Worm (Caenorhabditis elegans): Measurements from ENCODE around the gene Y70C5B.2.

Gene Y70C5B.2

DNA sequence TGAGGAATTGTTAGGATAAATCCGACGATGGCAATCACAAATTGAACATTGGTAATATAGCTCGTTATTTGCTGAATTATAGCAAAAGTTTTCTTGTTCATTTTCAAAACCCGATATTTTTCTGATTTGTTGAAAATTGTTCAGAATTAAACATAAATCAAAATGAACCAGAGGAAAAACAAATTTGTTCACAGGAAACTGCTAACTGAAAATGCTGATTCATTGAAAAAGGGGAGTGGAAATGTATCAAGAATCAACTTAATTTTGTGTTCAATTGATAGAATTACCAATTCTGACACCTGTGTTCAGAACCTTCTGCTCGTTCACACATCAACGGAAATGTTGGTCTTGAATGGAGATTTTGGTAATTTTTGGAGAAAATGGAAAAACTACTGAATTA lies 17.2 kb downstream of the Y70C5B.2 start, which contains the start of gene srw-77:
Gene srw-77, minus strand, starts transcription at position 101 of the 400 bp plus-strand sequence.
- TF ChIP-seq ceh-82 (tag; optimal IDR thresholded peaks at IDR 0.05) (no peak), lin-11 (tag; optimal IDR thresholded peaks at IDR 0.05) (no peak), ztf-11 (tag; optimal IDR thresholded peaks at IDR 0.05) (no peak), ztf-4 (tag; optimal IDR thresholded peaks at IDR 0.05) (no peak), C34F6.9 (tag; optimal IDR thresholded peaks at IDR 0.05) (no peak), snpc-4 (tag; optimal IDR thresholded peaks at IDR 0.05) (no peak), nhr-23 (tag; optimal IDR thresholded peaks at IDR 0.05) (no peak), nhr-129 (tag; optimal IDR thresholded peaks at IDR 0.05) (no peak), crh-2 (tag; optimal IDR thresholded peaks at IDR 0.05) (no peak), aly-2 (tag; optimal IDR thresholded peaks at IDR 0.05) (no peak), mab-5 (tag; optimal IDR thresholded peaks at IDR 0.05) (no peak), nhr-6 (tag; optimal IDR thresholded peaks at IDR 0.05) (no peak), mdl-1 (tag; optimal IDR thresholded peaks at IDR 0.05) (no peak), nhr-77 (tag; optimal IDR thresholded peaks at IDR 0.05) (no peak), lsy-2 (tag; optimal IDR thresholded peaks at IDR 0.05) (no peak)

- no peak for TF ChIP-seq ceh-82 (tag; optimal IDR thresholded peaks at IDR 0.05)
- no peak for TF ChIP-seq nhr-12 (tag; optimal IDR thresholded peaks at IDR 0.05)
- no peak for TF ChIP-seq F13H6.1 (tag; optimal IDR thresholded peaks at IDR 0.05)
- TF ChIP-seq nhr-237 (tag; optimal IDR thresholded peaks at IDR 0.05), result no peak
- TF ChIP-seq C34F6.9 (tag; optimal IDR thresholded peaks at IDR 0.05), result no peak
These were observed 20.4 kb downstream of the Y70C5B.2 start for ce11 chrV:16640366-16640765.

ce11 chrV:16638204-16638603 lies 22.5 kb downstream of the Y70C5B.2 start, which contains the start of gene srw-76:
Gene srw-76, minus strand, starts transcription at chrV:16638304.
- no peak for TF ChIP-seq gmeb-1 (tag; optimal IDR thresholded peaks at IDR 0.05)
- no peak for TF ChIP-seq sem-4 (tag; optimal IDR thresholded peaks at IDR 0.05)
- no peak for TF ChIP-seq nhr-11 (tag; optimal IDR thresholded peaks at IDR 0.05)
- no peak for TF ChIP-seq aly-2 (tag; optimal IDR thresholded peaks at IDR 0.05)

ce11 chrV:16635911-16636310 lies 24.8 kb downstream of the Y70C5B.2 start, which contains the start of gene mltn-11:
Gene mltn-11, plus strand, starts transcription at chrV:16636186.
- TF ChIP-seq sma-3 (GFP tag; optimal IDR thresholded peaks at IDR 0.05) (no peak), ztf-1 (GFP tag; conservative IDR thresholded peaks at IDR 0.05) (no peak), gmeb-1 (tag; optimal IDR thresholded peaks at IDR 0.05) (no peak), mbf-1 (tag; optimal IDR thresholded peaks at IDR 0.05) (no peak), aly-2 (tag; optimal IDR thresholded peaks at IDR 0.05) (no peak), nhr-129 (tag; optimal IDR thresholded peaks at IDR 0.05) (no peak), nhr-12 (tag; optimal IDR thresholded peaks at IDR 0.05) (no peak), C34F6.9 (tag; optimal IDR thresholded peaks at IDR 0.05) (no peak), mdl-1 (tag; optimal IDR thresholded peaks at IDR 0.05) (no peak), zag-1 (tag; optimal IDR thresholded peaks at IDR 0.05) (no peak), lin-39 (tag; optimal IDR thresholded peaks at IDR 0.05) (no peak)

- TF ChIP-seq egl-27 (tag; optimal IDR thresholded peaks at IDR 0.05), result no peak
- no peak for TF ChIP-seq ztf-1 (GFP tag; conservative IDR thresholded peaks at IDR 0.05)
- TF ChIP-seq R02D3.7 (tag; optimal IDR thresholded peaks at IDR 0.05), result no peak
- TF ChIP-seq elt-3 (tag; optimal IDR thresholded peaks at IDR 0.05), result no peak
- TF ChIP-seq gmeb-1 (tag; optimal IDR thresholded peaks at IDR 0.05), result no peak
- no peak for TF ChIP-seq crh-2 (tag; optimal IDR thresholded peaks at IDR 0.05)
- no peak for TF ChIP-seq fos-1 (tag; optimal IDR thresholded peaks at IDR 0.05)
These were observed 31.1 kb downstream of the Y70C5B.2 start, which contains the start of gene srd-21 for ce11 chrV:16629600-16629999. Gene srd-21, plus strand, starts transcription at chrV:16629900.

- no peak for TF ChIP-seq unc-39 (tag; optimal IDR thresholded peaks at IDR 0.05)
- TF ChIP-seq egl-27 (tag; optimal IDR thresholded peaks at IDR 0.05), result no peak
These were observed 31.7 kb downstream of the Y70C5B.2 start, which contains the start of gene W06G6.2 for ce11 chrV:16628991-16629390. Gene W06G6.2, plus strand, starts transcription at chrV:16629291.

ce11 chrV:16627962-16628361 lies 32.8 kb downstream of the Y70C5B.2 start, which contains the start of gene oac-53:
Gene oac-53, minus strand, starts transcription at chrV:16627970.
- TF ChIP-seq nhr-25 (tag; optimal IDR thresholded peaks at IDR 0.05) (no peak), mab-5 (tag; optimal IDR thresholded peaks at IDR 0.05) (no peak), F13H6.1 (tag; optimal IDR thresholded peaks at IDR 0.05) (no peak), fos-1 (tag; optimal IDR thresholded peaks at IDR 0.05) (peak; percentile 69), ceh-82 (tag; optimal IDR thresholded peaks at IDR 0.05) (no peak)

Measured in whole organism, L2 larva.